Fruit fly (Drosophila melanogaster): ENCODE data around the gene CG31668.
A peak's percentile ranks its signal among the peaks of the same experiment; 100 is the strongest.

CG31668 gene

DNA sequence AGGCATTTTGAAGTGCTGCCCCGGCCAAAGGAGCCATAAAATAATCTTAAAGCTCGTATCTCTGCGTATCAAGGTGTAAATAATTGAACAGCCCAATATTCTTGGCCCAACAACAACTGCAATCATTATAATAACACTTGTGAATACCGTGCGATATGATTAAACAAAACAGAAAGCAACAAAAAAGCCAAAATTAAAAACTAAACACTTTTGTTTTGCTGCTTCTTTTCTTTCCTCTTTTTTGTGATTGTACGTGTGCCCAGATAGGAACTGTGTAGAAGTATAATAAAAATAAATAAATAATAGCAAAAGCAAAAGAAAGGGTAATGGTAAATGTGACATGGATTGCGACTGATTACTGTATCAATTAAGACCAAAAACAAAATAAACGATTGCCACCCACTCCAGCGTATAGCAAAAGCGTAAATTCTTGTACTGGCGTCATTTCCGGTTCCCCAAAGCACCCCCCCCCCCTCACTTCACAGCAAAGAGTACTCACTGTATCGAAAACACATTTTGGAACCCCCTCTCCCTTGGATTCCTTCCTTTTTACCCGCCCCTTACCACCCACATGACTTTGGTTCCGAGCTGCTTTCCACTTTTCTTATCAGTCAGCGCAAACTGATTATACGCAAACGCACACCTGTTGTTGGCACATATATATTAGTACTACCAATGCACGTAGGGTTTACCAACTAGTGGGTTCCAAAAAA, 34.4 kb downstream of the CG31668 start (continued):
- peak; percentile 54 for TF ChIP-seq CG14441 (GFP tag; IDR thresholded peaks at IDR 0.05)
- no peak for TF ChIP-seq danr (GFP tag; IDR thresholded peaks at IDR 0.05)
- no peak for TF ChIP-seq CG17802 (tag; optimal IDR thresholded peaks at IDR 0.05)
- TF ChIP-seq Ptx1 (GFP tag; IDR thresholded peaks at IDR 0.05) = no peak
- TF ChIP-seq CG2202 (tag; optimal IDR thresholded peaks at IDR 0.05) = no peak
- TF ChIP-seq trh (GFP tag; optimal IDR thresholded peaks at IDR 0.05) = no peak
- TF ChIP-seq CG8290 (GFP tag; optimal IDR thresholded peaks at IDR 0.05) = no peak
- peak in 1 of 2 experiments; percentile 5 for TF ChIP-seq CG8290 (tag; optimal IDR thresholded peaks at IDR 0.05)
- peak; percentile 14 for TF ChIP-seq CG17385 (GFP tag; optimal IDR thresholded peaks at IDR 0.05)
- TF ChIP-seq CG4707 (GFP tag; optimal IDR thresholded peaks at IDR 0.05) = no peak
- no peak for TF ChIP-seq CG30020 (tag; optimal IDR thresholded peaks at IDR 0.05)
- TF ChIP-seq corto (GFP tag; optimal IDR thresholded peaks at IDR 0.05) = peak; percentile 11
- TF ChIP-seq CG13296 (GFP tag; optimal IDR thresholded peaks at IDR 0.05) = no peak
- TF ChIP-seq Lhr (GFP tag; optimal IDR thresholded peaks at IDR 0.05) = no peak
- no peak for TF ChIP-seq CG9609 (GFP tag; optimal IDR thresholded peaks at IDR 0.05)
- no peak for TF ChIP-seq CG5180 (GFP tag; optimal IDR thresholded peaks at IDR 0.05)
- no peak for TF ChIP-seq Lpt (GFP tag; optimal IDR thresholded peaks at IDR 0.05)
- TF ChIP-seq CG18011 (GFP tag; optimal IDR thresholded peaks at IDR 0.05) = no peak
- no peak for TF ChIP-seq knrl (GFP tag; IDR thresholded peaks at IDR 0.05; ENCODE audit: partially characterized antibody)
- peak; percentile 87 for TF ChIP-seq sug (tag; optimal IDR thresholded peaks at IDR 0.05)
- TF ChIP-seq nerfin-1 (tag; optimal IDR thresholded peaks at IDR 0.05) = no peak
- no peak for TF ChIP-seq fru (optimal IDR thresholded peaks at IDR 0.05)
- TF ChIP-seq btn (GFP tag; optimal IDR thresholded peaks at IDR 0.05) = no peak
- no peak for TF ChIP-seq C15 (GFP tag; IDR thresholded peaks at IDR 0.05)
- no peak for TF ChIP-seq Doc2 (GFP tag; IDR thresholded peaks at IDR 0.05)
- no peak for TF ChIP-seq Gug (GFP tag; IDR thresholded peaks at IDR 0.05)
- TF ChIP-seq z (GFP tag; IDR thresholded peaks at IDR 0.05) = no peak
- no peak for TF ChIP-seq CG12104 (GFP tag; optimal IDR thresholded peaks at IDR 0.05)
- TF ChIP-seq CG8924 (tag; optimal IDR thresholded peaks at IDR 0.05) = no peak
- TF ChIP-seq CG18599 (GFP tag; optimal IDR thresholded peaks at IDR 0.05) = peak; percentile 49
- no peak for TF ChIP-seq CG17328 (GFP tag; IDR thresholded peaks at IDR 0.05)
- peak; percentile 20 for TF ChIP-seq D19A (tag; optimal IDR thresholded peaks at IDR 0.05)
- peak; percentile 56 for TF ChIP-seq caup (GFP tag; optimal IDR thresholded peaks at IDR 0.05; ENCODE audit: severe bottlenecking)
- peak in 1 of 2 experiments; percentile 54 for TF ChIP-seq Eip74EF (GFP tag; optimal IDR thresholded peaks at IDR 0.05)
- TF ChIP-seq vfl (GFP tag; optimal IDR thresholded peaks at IDR 0.05) = no peak
- no peak for TF ChIP-seq CG4820 (GFP tag; optimal IDR thresholded peaks at IDR 0.05)
- no peak for TF ChIP-seq CG10366 (GFP tag; IDR thresholded peaks at IDR 0.05)
- no peak for TF ChIP-seq cato (GFP tag; optimal IDR thresholded peaks at IDR 0.05; ENCODE audit: borderline replicate concordance)
- peak; percentile 63 for TF ChIP-seq cwo (GFP tag; optimal IDR thresholded peaks at IDR 0.05)
- TF ChIP-seq NC2α (GFP tag; optimal IDR thresholded peaks at IDR 0.05) = no peak
- no peak for TF ChIP-seq CG7372 (GFP tag; IDR thresholded peaks at IDR 0.05)
- TF ChIP-seq Med (GFP tag) = peak; percentile 6
- no peak for TF ChIP-seq ato (GFP tag; IDR thresholded peaks at IDR 0.05; ENCODE audit: partially characterized antibody)
- TF ChIP-seq GATAe (GFP tag; conservative IDR thresholded peaks at IDR 0.05) = peak; percentile 77
- TF ChIP-seq CG17186 (GFP tag; optimal IDR thresholded peaks at IDR 0.05) = no peak
- TF ChIP-seq exex (tag; optimal IDR thresholded peaks at IDR 0.05) = peak; percentile 97
- no peak for TF ChIP-seq Oaz (GFP tag; IDR thresholded peaks at IDR 0.05)
- TF ChIP-seq CG10147 (GFP tag; optimal IDR thresholded peaks at IDR 0.05) = peak; percentile 27
- TF ChIP-seq CG13894 (tag; optimal IDR thresholded peaks at IDR 0.05) = no peak
- TF ChIP-seq tna (GFP tag; IDR thresholded peaks at IDR 0.05; ENCODE audit: partially characterized antibody) = no peak
